Worm (Caenorhabditis elegans) whole organism, L4 larva: ENCODE measurements around the gene ska-3.

ENCODE experiments used
- D1046.2 ChIP-seq: fragments of 200-800 bp; sonication (Bioruptor generic); IDR thresholded peaks from 2 replicates; pipeline ENCODE4 v1.3.6; 2022; ENCODE audit warnings: missing genetic modification characterization, missing compliant biosample characterization
- F26F4.8 ChIP-seq: fragments of 200-800 bp; sonication (Bioruptor generic); conservative IDR thresholded peaks from 2 replicates; pipeline ENCODE4 v1.3.6; 2022; ENCODE audit warnings: missing genetic modification characterization, missing compliant biosample characterization
- F44E2.7 ChIP-seq: fragments of 200-800 bp; sonication (Bioruptor generic); IDR thresholded peaks from 2 replicates; pipeline ENCODE4 v2.1.2; 2022; ENCODE audit warnings: missing genetic modification characterization, missing compliant biosample characterization
- T20F7.1 ChIP-seq: fragments of 200-800 bp; sonication (Bioruptor generic); optimal IDR thresholded peaks from 2 replicates; lab custom pipeline; 2018; ENCODE audit warnings: mild to moderate bottlenecking, missing genetic modification characterization, missing compliant biosample characterization
- T26A8.4 ChIP-seq: fragments of 200-800 bp; sonication (Bioruptor generic); IDR thresholded peaks from 2 replicates; pipeline ENCODE4 v1.3.6; 2022; ENCODE audit warnings: missing genetic modification characterization, missing compliant biosample characterization
- Y105C5A.15 ChIP-seq: fragments of 200-800 bp; sonication (Bioruptor generic); IDR thresholded peaks from 2 replicates; pipeline ENCODE4 v1.3.6; 2022; ENCODE audit warnings: missing genetic modification characterization, missing compliant biosample characterization
- Y48G9A.11 ChIP-seq: fragments of 200-800 bp; sonication (Bioruptor generic); IDR thresholded peaks from 2 replicates; pipeline ENCODE4 v1.3.6; 2022; ENCODE audit warnings: missing genetic modification reagents, missing genetic modification characterization, missing compliant biosample characterization
- aha-1 ChIP-seq: fragments of 150-350 bp; peaks from one replicate; lab custom pipeline; 2014; ENCODE audit warnings: missing biosample characterization, missing genetic modification characterization
- aly-2 ChIP-seq: sonication (generic microtip); optimal IDR thresholded peaks from 2 replicates; lab custom pipeline; 2018; ENCODE audit warnings: missing biosample characterization, missing genetic modification characterization
- attf-4 ChIP-seq: sonication (generic microtip); optimal IDR thresholded peaks from 3 replicates; lab custom pipeline; 2017; ENCODE audit warnings: missing biosample characterization, missing genetic modification characterization
- ceh-20 ChIP-seq: fragments of 200-800 bp; sonication (Bioruptor generic); IDR thresholded peaks from 2 replicates; pipeline ENCODE4 v1.3.6; 2022; ENCODE audit warnings: missing genetic modification reagents, missing genetic modification characterization, missing compliant biosample characterization
- ctbp-1 ChIP-seq: fragments of 200-800 bp; sonication (Bioruptor generic); IDR thresholded peaks from 2 replicates; pipeline ENCODE4 v1.3.6; 2022; ENCODE audit warnings: missing genetic modification reagents, missing genetic modification characterization, missing compliant biosample characterization
- daf-16 ChIP-seq, 3 experiments: sonication (generic microtip); optimal IDR thresholded peaks; 2 replicates each; lab custom pipeline; 2016 to 2017; ENCODE audit warnings: missing genetic modification characterization in 3 of 3, missing genetic modification reagents in 3 of 3, mild to moderate bottlenecking in 2 of 3, missing compliant biosample characterization in 2 of 3, missing biosample characterization in 1 of 3, moderate library complexity in 1 of 3
- daf-8 ChIP-seq: fragments of 200-800 bp; sonication (Bioruptor generic); IDR thresholded peaks from 2 replicates; pipeline ENCODE4 v1.3.6; 2022; ENCODE audit warnings: missing genetic modification characterization, missing compliant biosample characterization
- dmd-6 ChIP-seq: fragments of 200-800 bp; sonication (Bioruptor generic); IDR thresholded peaks from 2 replicates; pipeline ENCODE4 v1.3.6; 2022; ENCODE audit warnings: missing genetic modification reagents, missing genetic modification characterization, missing compliant biosample characterization
- dpl-1 ChIP-seq: fragments of 150-350 bp; optimal IDR thresholded peaks from 2 replicates; lab custom pipeline; 2014; ENCODE audit warnings: missing biosample characterization, missing genetic modification reagents, missing genetic modification characterization
- dve-1 ChIP-seq: sonication (generic microtip); optimal IDR thresholded peaks from 2 replicates; lab custom pipeline; 2017; ENCODE audit warnings: antibody characterized with exemption, mild to moderate bottlenecking, missing genetic modification characterization, missing compliant biosample characterization; ENCODE audit not compliant: insufficient read depth
- egl-27 ChIP-seq: sonication (generic microtip); optimal IDR thresholded peaks from 3 replicates; lab custom pipeline; 2017; ENCODE audit warnings: missing biosample characterization, missing genetic modification reagents, missing genetic modification characterization
- fkh-10 ChIP-seq: fragments of 150-350 bp; optimal IDR thresholded peaks from 2 replicates; lab custom pipeline; 2014; ENCODE audit warnings: missing biosample characterization, missing genetic modification reagents, missing genetic modification characterization
- hlh-11 ChIP-seq: fragments of 200-800 bp; sonication (Bioruptor generic); optimal IDR thresholded peaks from 2 replicates; lab custom pipeline; 2018; ENCODE audit warnings: mild to moderate bottlenecking, missing genetic modification characterization, missing compliant biosample characterization
- hlh-30 ChIP-seq: sonication (generic microtip); optimal IDR thresholded peaks from 2 replicates; lab custom pipeline; 2017; ENCODE audit warnings: antibody characterized with exemption, mild to moderate bottlenecking, missing genetic modification characterization, missing compliant biosample characterization; ENCODE audit not compliant: insufficient read depth
- hmg-1.1 ChIP-seq: fragments of 200-800 bp; sonication (Bioruptor generic); IDR thresholded peaks from 2 replicates; pipeline ENCODE4 v1.3.6; 2022; ENCODE audit warnings: missing genetic modification reagents, missing genetic modification characterization, missing compliant biosample characterization
- lin-1 ChIP-seq: fragments of 200-800 bp; sonication (Bioruptor generic); IDR thresholded peaks from 2 replicates; pipeline ENCODE4 v1.3.6; 2022; ENCODE audit warnings: missing genetic modification reagents, missing genetic modification characterization, missing compliant biosample characterization
- lin-38 ChIP-seq: fragments of 200-800 bp; sonication (Bioruptor generic); IDR thresholded peaks from 2 replicates; pipeline ENCODE4 v1.3.6; 2022; ENCODE audit warnings: missing genetic modification reagents, missing genetic modification characterization, missing compliant biosample characterization
- mdl-1 ChIP-seq, 2 experiments: fragments of 150-350 bp in 1 of 2; sonication (generic microtip) in 1 of 2; optimal IDR thresholded peaks; 2 replicates each; lab custom pipeline; 2014 to 2017; ENCODE audit warnings: missing biosample characterization in 2 of 2, missing genetic modification characterization in 2 of 2
- mep-1 ChIP-seq: fragments of 150-350 bp; sonication (generic microtip); optimal IDR thresholded peaks from 3 replicates; lab custom pipeline; 2014; ENCODE audit warnings: missing biosample characterization, missing genetic modification characterization
- mes-2 ChIP-seq: sonication (generic microtip); optimal IDR thresholded peaks from 2 replicates; lab custom pipeline; 2016; ENCODE audit warnings: missing genotype, mild to moderate bottlenecking, missing genetic modification characterization, missing compliant biosample characterization; ENCODE audit not compliant: poor library complexity, severe bottlenecking
- nhr-102 ChIP-seq: sonication (generic microtip); optimal IDR thresholded peaks from 2 replicates; lab custom pipeline; 2016; ENCODE audit warnings: mild to moderate bottlenecking, missing genetic modification characterization, moderate library complexity, missing compliant biosample characterization
- nhr-42 ChIP-seq: fragments of 200-800 bp; sonication (Bioruptor generic); IDR thresholded peaks from 2 replicates; pipeline ENCODE4 v1.3.6; 2022; ENCODE audit warnings: missing genetic modification characterization, missing compliant biosample characterization
- nhr-6 ChIP-seq: fragments of 150-350 bp; optimal IDR thresholded peaks from 2 replicates; lab custom pipeline; 2014; ENCODE audit warnings: missing biosample characterization, missing genetic modification characterization
- pqm-1 ChIP-seq: sonication (generic microtip); optimal IDR thresholded peaks from 2 replicates; lab custom pipeline; 2017; ENCODE audit warnings: missing biosample characterization, missing genetic modification characterization
- rbr-2 ChIP-seq: sonication (generic microtip); optimal IDR thresholded peaks from 2 replicates; lab custom pipeline; 2016; ENCODE audit warnings: missing genotype, missing genetic modification characterization, missing compliant biosample characterization
- saeg-2 ChIP-seq: fragments of 200-800 bp; sonication (Bioruptor generic); IDR thresholded peaks from 2 replicates; pipeline ENCODE4 v1.3.6; 2022; ENCODE audit warnings: missing genetic modification reagents, missing genetic modification characterization, missing compliant biosample characterization
- sdz-12 ChIP-seq: fragments of 200-800 bp; sonication (Bioruptor generic); optimal IDR thresholded peaks from 2 replicates; lab custom pipeline; 2018; ENCODE audit warnings: mild to moderate bottlenecking, missing genetic modification characterization, missing compliant biosample characterization
- snpc-4 ChIP-seq: fragments of 150-350 bp; optimal IDR thresholded peaks from 2 replicates; lab custom pipeline; 2014; ENCODE audit warnings: missing biosample characterization, missing genetic modification characterization
- spr-1 ChIP-seq: sonication (generic microtip); optimal IDR thresholded peaks from 2 replicates; lab custom pipeline; 2016; ENCODE audit warnings: mild to moderate bottlenecking, missing genetic modification characterization, missing compliant biosample characterization
- spr-3 ChIP-seq: fragments of 200-800 bp; sonication (Bioruptor generic); optimal IDR thresholded peaks from 2 replicates; lab custom pipeline; 2018; ENCODE audit warnings: mild to moderate bottlenecking, missing genetic modification characterization, missing compliant biosample characterization
- tag-97 ChIP-seq: fragments of 200-800 bp; sonication (Bioruptor generic); IDR thresholded peaks from 2 replicates; pipeline ENCODE4 v1.3.6; 2022; ENCODE audit warnings: missing genetic modification characterization, missing compliant biosample characterization
- tra-1 ChIP-seq: fragments of 200-800 bp; sonication (Bioruptor generic); IDR thresholded peaks from 2 replicates; pipeline ENCODE4 v1.3.6; 2022; ENCODE audit warnings: missing genetic modification reagents, missing genetic modification characterization, missing compliant biosample characterization
- unc-62 ChIP-seq, 3 experiments: fragments of 150-350 bp in 1 of 3; sonication (generic microtip); optimal IDR thresholded peaks in 2 of 3; peaks in 1 of 3; 1 replicate in 1 of 3; 2 replicates in 2 of 3; lab custom pipeline; 2014 to 2017; ENCODE audit warnings: missing biosample characterization in 3 of 3, missing genetic modification characterization in 3 of 3, missing genetic modification reagents in 3 of 3, missing genotype in 1 of 3
- zag-1 ChIP-seq: fragments of 150-350 bp; optimal IDR thresholded peaks from 2 replicates; lab custom pipeline; 2014; ENCODE audit warnings: missing biosample characterization, missing genetic modification characterization
- zfp-2 ChIP-seq: sonication (generic microtip); optimal IDR thresholded peaks from 2 replicates; lab custom pipeline; 2016; ENCODE audit warnings: mild to moderate bottlenecking, missing genetic modification characterization, missing compliant biosample characterization
- zfp-3 ChIP-seq: fragments of 200-800 bp; sonication (Bioruptor generic); conservative IDR thresholded peaks from 2 replicates; pipeline ENCODE4 v1.3.6; 2022; ENCODE audit warnings: missing genetic modification reagents, missing genetic modification characterization, missing compliant biosample characterization
- zip-2 ChIP-seq: fragments of 150-350 bp; optimal IDR thresholded peaks from 2 replicates; lab custom pipeline; 2014; ENCODE audit warnings: missing biosample characterization, missing genetic modification characterization

ska-3 gene

DNA sequence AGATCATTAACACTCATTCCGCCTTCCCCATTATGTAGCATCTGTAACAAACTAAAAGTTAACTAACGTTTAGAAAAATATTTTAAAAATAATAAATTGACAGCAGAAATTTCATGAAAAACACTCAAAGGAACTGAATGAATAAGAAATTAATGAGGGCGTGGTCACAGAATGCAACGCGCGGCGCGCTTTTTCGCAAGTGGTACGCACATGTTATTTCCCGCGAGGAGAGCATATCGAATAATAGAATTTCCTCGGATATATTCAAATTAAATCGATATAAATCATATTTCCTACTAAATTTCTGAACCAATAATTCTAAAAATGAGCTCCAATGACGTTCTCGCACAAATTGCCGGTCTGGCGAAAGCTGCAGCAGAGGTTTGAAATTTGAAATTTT, 13.9 kb upstream of the ska-3 start, which contains the start of the genes abi-1 and arle-14:
abi-1 (minus strand) TSS at position 51 of the 400 bp plus-strand sequence.
arle-14 (plus strand) TSS at position 217 of the 400 bp plus-strand sequence.
- TF ChIP-seq zip-2 (tag; lab: Kevin White, UChicago) = no peak
- TF ChIP-seq hlh-30 = peak; percentile 17
- no peak for TF ChIP-seq zag-1 (tag; lab: Kevin White, UChicago)
- TF ChIP-seq lin-1 (GFP tag; lab: Robert Waterston, UW) = no peak
- TF ChIP-seq rbr-2 (tag; lab: Kevin White, UChicago) = peak; percentile 13
- TF ChIP-seq dpl-1 (GFP tag; lab: Kevin White, UChicago) = peak; percentile 9
- peak; percentile 71 for TF ChIP-seq mes-2
- 0 out of 2 replicates have a peak, but pooled peaks have one; percentile 25 for TF ChIP-seq lin-38
- TF ChIP-seq sdz-12 = no peak
- TF ChIP-seq T20F7.1 (GFP tag; lab: Kevin White, UChicago) = no peak
- no peak for TF ChIP-seq unc-62 (GFP tag; optimal IDR thresholded peaks at IDR 0.05 in 1 of 2; lab: Kevin White, UChicago)
- no peak for TF ChIP-seq unc-62 (tag; optimal IDR thresholded peaks at IDR 0.05; lab: Kevin White, UChicago)
- no peak for TF ChIP-seq nhr-42
- no peak for TF ChIP-seq daf-16 (GFP tag; optimal IDR thresholded peaks at IDR 0.05; lab: Kevin White, UChicago)
- TF ChIP-seq daf-16 (tag; optimal IDR thresholded peaks at IDR 0.05; lab: Kevin White, UChicago) = peak; percentile 12
- no peak for TF ChIP-seq snpc-4
- TF ChIP-seq hmg-1.1 (GFP tag; lab: Robert Waterston, UW) = no peak
- TF ChIP-seq nhr-102 = no peak
- peak; percentile 12 for TF ChIP-seq nhr-6

DNA sequence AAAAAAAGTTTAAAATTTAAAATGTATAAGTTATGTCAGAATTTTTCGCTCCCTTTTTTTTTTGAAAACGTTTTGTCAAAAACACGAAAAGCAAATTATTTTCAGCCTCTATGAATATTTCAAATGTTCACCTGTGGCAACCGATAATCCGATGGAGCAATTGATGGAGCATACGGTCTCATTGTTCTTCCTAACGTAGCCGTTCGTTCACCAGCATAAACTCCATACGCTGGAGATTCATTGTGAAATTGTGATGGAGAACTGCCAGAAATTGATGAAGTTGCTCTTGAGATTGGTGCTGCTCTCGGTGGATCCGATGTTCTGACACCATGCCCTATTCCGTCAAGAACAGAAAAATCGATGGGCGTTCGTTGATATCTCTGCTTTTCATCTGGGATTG, 13.0 kb upstream of the ska-3 start:
- TF ChIP-seq sdz-12 = no peak
- TF ChIP-seq unc-62 (GFP tag; optimal IDR thresholded peaks at IDR 0.05 in 1 of 2; lab: Kevin White, UChicago) = peak in 1 of 2 experiments; percentile 92
- TF ChIP-seq unc-62 (tag; optimal IDR thresholded peaks at IDR 0.05; lab: Kevin White, UChicago) = no peak
- TF ChIP-seq F44E2.7 (GFP tag; lab: Robert Waterston, UW) = 0 out of 2 replicates have a peak, but pooled peaks have one; percentile 21
- no peak for TF ChIP-seq fkh-10 (GFP tag; lab: Kevin White, UChicago)

DNA sequence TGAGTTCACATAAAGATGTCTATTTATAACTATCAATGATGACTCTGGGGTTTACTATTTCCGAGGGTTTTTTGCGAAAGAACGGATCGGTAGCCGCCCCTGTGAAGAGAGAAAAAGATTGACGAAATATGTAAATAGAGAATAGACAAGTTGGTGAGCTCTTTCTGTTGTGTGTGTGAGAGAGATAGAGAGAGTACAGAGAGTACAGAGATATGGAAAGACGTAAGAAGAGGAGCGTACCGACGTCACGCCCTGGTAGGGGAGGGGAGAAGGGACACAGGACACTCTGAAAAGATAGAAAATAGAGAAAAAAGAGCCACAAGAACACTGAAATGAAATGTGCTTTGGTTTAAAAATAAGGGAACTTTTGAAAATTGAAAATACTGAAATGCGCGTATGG, 9.4 kb upstream of the ska-3 start:
- TF ChIP-seq nhr-6 = no peak
- peak; percentile 73 for TF ChIP-seq dve-1 (tag; lab: Kevin White, UChicago)
- TF ChIP-seq pqm-1 (tag; lab: Kevin White, UChicago) = no peak
- TF ChIP-seq tra-1 (GFP tag; lab: Robert Waterston, UW) = no peak
- TF ChIP-seq D1046.2 = no peak
- TF ChIP-seq mep-1 (tag; lab: Kevin White, UChicago) = peak; percentile 66
- peak; percentile 91 for TF ChIP-seq fkh-10 (GFP tag; lab: Kevin White, UChicago)
- no peak for TF ChIP-seq Y48G9A.11
- no peak for TF ChIP-seq daf-8
- TF ChIP-seq lin-38 = no peak; the same call in 1 of the 2 replicates
- no peak for TF ChIP-seq nhr-102
- peak; percentile 47 for TF ChIP-seq mes-2
- no peak for TF ChIP-seq spr-3 (GFP tag; lab: Kevin White, UChicago)
- TF ChIP-seq aha-1 (tag; lab: Kevin White, UChicago) = peak; percentile 4
- TF ChIP-seq attf-4 = no peak
- no peak for TF ChIP-seq daf-16 (GFP tag; optimal IDR thresholded peaks at IDR 0.05; lab: Kevin White, UChicago)
- TF ChIP-seq daf-16 (tag; optimal IDR thresholded peaks at IDR 0.05; lab: Kevin White, UChicago) = peak; percentile 58
- TF ChIP-seq spr-1 (tag; lab: Kevin White, UChicago) = no peak
- no peak for TF ChIP-seq egl-27 (tag; lab: Kevin White, UChicago)
- TF ChIP-seq T26A8.4 (GFP tag; lab: Robert Waterston, UW) = peak; percentile 35; the same call in 1 of the 2 replicates
- no peak for TF ChIP-seq ceh-20 (GFP tag; lab: Robert Waterston, UW)
- no peak for TF ChIP-seq F26F4.8 (GFP tag; lab: Robert Waterston, UW)
- no peak for TF ChIP-seq tag-97 (GFP tag; lab: Robert Waterston, UW)
- TF ChIP-seq T20F7.1 (GFP tag; lab: Kevin White, UChicago) = no peak
- TF ChIP-seq dmd-6 (GFP tag; lab: Robert Waterston, UW) = peak; percentile 35; the same call in 1 of the 2 replicates
- peak; percentile 44 for TF ChIP-seq rbr-2 (tag; lab: Kevin White, UChicago)
- no peak for TF ChIP-seq aly-2
- TF ChIP-seq dpl-1 (GFP tag; lab: Kevin White, UChicago) = peak; percentile 30
- peak in 1 of 2 experiments; percentile 51 for TF ChIP-seq mdl-1 (tag; optimal IDR thresholded peaks at IDR 0.05; lab: Kevin White, UChicago)
- TF ChIP-seq Y105C5A.15 (GFP tag; lab: Robert Waterston, UW) = no peak
- TF ChIP-seq hlh-30 = peak; percentile 76
- no peak for TF ChIP-seq zfp-2 (tag; lab: Kevin White, UChicago)
- TF ChIP-seq zfp-3 (GFP tag; lab: Robert Waterston, UW) = no peak
- TF ChIP-seq ctbp-1 (GFP tag; lab: Robert Waterston, UW) = peak; percentile 44; the same call in 1 of the 2 replicates
- TF ChIP-seq hmg-1.1 (GFP tag; lab: Robert Waterston, UW) = peak; percentile 60; the same call in 1 of the 2 replicates
- no peak for TF ChIP-seq saeg-2
- peak; percentile 52 for TF ChIP-seq hlh-11 (tag; lab: Kevin White, UChicago)
